Worm (Caenorhabditis elegans): ENCODE measurements around the gene C01G12.5.
A peak's percentile ranks its signal among the peaks of the same experiment; 100 is the strongest.

The C01G12.5 gene

DNA sequence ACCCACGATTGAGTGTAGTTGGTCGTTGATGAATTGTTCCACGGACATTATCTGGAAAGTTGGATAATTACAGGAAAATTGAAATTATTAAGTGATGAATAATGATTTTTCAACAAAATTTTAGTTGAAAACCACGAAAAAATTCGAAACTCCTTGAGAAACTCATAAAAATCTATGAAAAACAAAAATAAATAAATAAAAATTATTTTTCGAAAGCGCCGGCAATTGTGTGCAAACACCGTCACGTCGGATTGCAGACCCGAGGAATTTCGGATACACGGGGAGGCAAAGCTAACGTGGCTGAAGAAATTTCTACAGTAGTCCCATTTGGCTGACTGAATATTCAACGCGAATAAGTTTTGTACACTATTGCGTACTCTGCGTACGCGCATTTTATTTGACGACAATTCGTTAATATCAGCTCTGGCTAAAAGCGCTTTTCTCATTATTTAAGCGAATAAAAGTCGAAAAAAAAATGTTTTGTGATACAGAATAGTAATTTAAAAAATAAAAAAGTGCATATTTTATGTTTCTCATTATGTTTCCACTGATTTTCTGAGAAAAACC is 25.7 kb downstream of the C01G12.5 start, which contains the start of gene mog-4 (continued):
- TF ChIP-seq repo-1 (tag; optimal IDR thresholded peaks at IDR 0.05) (peak; percentile 84), egl-18 (GFP tag; IDR thresholded peaks at IDR 0.05) (peak; percentile 97), K11D2.4 (GFP tag; IDR thresholded peaks at IDR 0.05) (peak; percentile 99), F23B12.7 (tag; optimal IDR thresholded peaks at IDR 0.05; ENCODE audit: insufficient read depth) (peak; percentile 25), madf-10 (tag; optimal IDR thresholded peaks at IDR 0.05) (peak; percentile 93), B0019.2 (GFP tag; conservative IDR thresholded peaks at IDR 0.05) (peak; percentile 100), nfya-2 (GFP tag; IDR thresholded peaks at IDR 0.05) (peak; percentile 89), D2030.7 (GFP tag; IDR thresholded peaks at IDR 0.05) (peak; percentile 100), lin-40 (tag; optimal IDR thresholded peaks at IDR 0.05) (peak; percentile 98), ztf-18 (tag; optimal IDR thresholded peaks at IDR 0.05) (peak; percentile 82), hmg-1.2 (GFP tag; IDR thresholded peaks at IDR 0.05) (peak; percentile 100), F39B2.1 (GFP tag; IDR thresholded peaks at IDR 0.05) (peak; percentile 95), ZK185.1 (tag; optimal IDR thresholded peaks at IDR 0.05; ENCODE audit: poor library complexity, severe bottlenecking) (peak; percentile 97), athp-1 (tag; optimal IDR thresholded peaks at IDR 0.05) (peak; percentile 97), egl-44 (GFP tag; IDR thresholded peaks at IDR 0.05) (peak; percentile 97), lsl-1 (GFP tag; optimal IDR thresholded peaks at IDR 0.05) (peak; percentile 98), sea-2 (GFP tag; IDR thresholded peaks at IDR 0.05) (peak; percentile 98), C17E4.6 (GFP tag; IDR thresholded peaks at IDR 0.05) (peak; percentile 100), nhr-90 (tag; optimal IDR thresholded peaks at IDR 0.05) (peak; percentile 64), ekl-4 (GFP tag; IDR thresholded peaks at IDR 0.05) (peak; percentile 99), F37B4.10 (GFP tag; IDR thresholded peaks at IDR 0.05) (peak; percentile 96), ceh-27 (GFP tag; optimal IDR thresholded peaks at IDR 0.05) (peak; percentile 97), dox-1 (GFP tag; IDR thresholded peaks at IDR 0.05) (peak; percentile 100), lin-26 (GFP tag; IDR thresholded peaks at IDR 0.05) (peak; percentile 98), tlf-1 (GFP tag; optimal IDR thresholded peaks at IDR 0.05) (peak; percentile 98), Y67H2A.10 (GFP tag; conservative IDR thresholded peaks at IDR 0.05) (peak; percentile 99), bed-2 (GFP tag; IDR thresholded peaks at IDR 0.05) (peak; percentile 100), lag-1 (GFP tag; IDR thresholded peaks at IDR 0.05) (peak; percentile 99), ccch-3 (GFP tag; optimal IDR thresholded peaks at IDR 0.05) (peak; percentile 97), Y53F4B.3 (GFP tag; IDR thresholded peaks at IDR 0.05) (peak; percentile 93), egrh-3 (GFP tag; IDR thresholded peaks at IDR 0.05) (peak; percentile 90), rec-8 (tag; optimal IDR thresholded peaks at IDR 0.05) (peak; percentile 62 to 86), ztf-6 (GFP tag; IDR thresholded peaks at IDR 0.05) (peak; percentile 100), unc-130 (GFP tag; optimal IDR thresholded peaks at IDR 0.05) (peak; percentile 97), pbrm-1 (GFP tag; IDR thresholded peaks at IDR 0.05) (peak; percentile 99), cebp-1 (GFP tag; IDR thresholded peaks at IDR 0.05) (peak; percentile 97), cebp-1 (tag; optimal IDR thresholded peaks at IDR 0.05) (peak; percentile 94), madf-6 (GFP tag; IDR thresholded peaks at IDR 0.05) (peak; percentile 99), Y53G8AR.9 (GFP tag; conservative IDR thresholded peaks at IDR 0.05) (peak; percentile 99), chd-7 (tag; optimal IDR thresholded peaks at IDR 0.05) (peak; percentile 84), akir-1 (GFP tag; optimal IDR thresholded peaks at IDR 0.05) (peak; percentile 89), ztf-22 (GFP tag; optimal IDR thresholded peaks at IDR 0.05) (peak; percentile 80), madf-3 (GFP tag; IDR thresholded peaks at IDR 0.05) (peak; percentile 98), ztf-28 (GFP tag; IDR thresholded peaks at IDR 0.05) (peak; percentile 100), ets-4 (GFP tag; optimal IDR thresholded peaks at IDR 0.05) (peak; percentile 10), him-1 (tag; optimal IDR thresholded peaks at IDR 0.05) (peak; percentile 84), B0261.1 (tag; optimal IDR thresholded peaks at IDR 0.05) (peak; percentile 35), ztf-3 (GFP tag; optimal IDR thresholded peaks at IDR 0.05) (peak; percentile 81)

Measured in whole organism, young adult.